Worm (Caenorhabditis elegans) whole organism, L3 larva: ENCODE measurements around the gene sec-16A.2.

ENCODE experiments used
- aly-2 ChIP-seq: fragments of 150-350 bp; optimal IDR thresholded peaks from 2 replicates; lab custom pipeline; 2014; ENCODE audit warnings: missing biosample characterization, missing genetic modification characterization
- ceh-82 ChIP-seq: fragments of 150-350 bp; optimal IDR thresholded peaks from 2 replicates; lab custom pipeline; 2014; ENCODE audit warnings: missing biosample characterization, missing genetic modification characterization
- daf-12 ChIP-seq: fragments of 150-350 bp; optimal IDR thresholded peaks from 2 replicates; lab custom pipeline; 2014; ENCODE audit warnings: missing biosample characterization, missing genetic modification reagents, missing genetic modification characterization
- elt-2 ChIP-seq: sonication (generic microtip); optimal IDR thresholded peaks from 2 replicates; lab custom pipeline; 2016; ENCODE audit warnings: missing genetic modification reagents, mild to moderate bottlenecking, missing genetic modification characterization, missing compliant biosample characterization
- fkh-10 ChIP-seq: sonication (generic microtip); optimal IDR thresholded peaks from 2 replicates; lab custom pipeline; 2017; ENCODE audit warnings: missing biosample characterization, missing genetic modification reagents, missing genetic modification characterization
- lin-39 ChIP-seq: fragments of 150-350 bp; optimal IDR thresholded peaks from 2 replicates; lab custom pipeline; 2018; ENCODE audit warnings: missing biosample characterization, missing genetic modification reagents, missing genetic modification characterization
- mdl-1 ChIP-seq: fragments of 150-350 bp; optimal IDR thresholded peaks from 2 replicates; lab custom pipeline; 2014; ENCODE audit warnings: missing biosample characterization, missing genetic modification characterization
- nhr-237 ChIP-seq: fragments of 150-350 bp; optimal IDR thresholded peaks from 2 replicates; lab custom pipeline; 2014; ENCODE audit warnings: missing biosample characterization, missing genetic modification characterization
- nhr-77 ChIP-seq: fragments of 150-350 bp; optimal IDR thresholded peaks from 2 replicates; lab custom pipeline; 2014; ENCODE audit warnings: missing biosample characterization, missing genetic modification characterization
- snpc-4 ChIP-seq: fragments of 150-350 bp; optimal IDR thresholded peaks from 2 replicates; lab custom pipeline; 2014; ENCODE audit warnings: missing biosample characterization, missing genetic modification characterization
- unc-39 ChIP-seq: sonication (generic microtip); optimal IDR thresholded peaks from 4 replicates; lab custom pipeline; 2017; ENCODE audit warnings: missing biosample characterization, missing genetic modification characterization
- zag-1 ChIP-seq: fragments of 150-350 bp; optimal IDR thresholded peaks from 2 replicates; lab custom pipeline; 2014; ENCODE audit warnings: missing biosample characterization, missing genetic modification characterization
- ztf-11 ChIP-seq: fragments of 150-350 bp; optimal IDR thresholded peaks from 2 replicates; lab custom pipeline; 2014; ENCODE audit warnings: missing biosample characterization, missing genetic modification characterization
- ztf-4 ChIP-seq: fragments of 150-350 bp; optimal IDR thresholded peaks from 2 replicates; lab custom pipeline; 2014; ENCODE audit warnings: missing biosample characterization, missing genetic modification characterization

ce11 chrX:8284003-8284402 is 3.0 kb upstream of the sec-16A.2 start:
- TF ChIP-seq ceh-82 (tag; lab: Kevin White, UChicago), result no peak
- TF ChIP-seq nhr-77 (tag; lab: Kevin White, UChicago), result no peak
- TF ChIP-seq nhr-237 (tag; lab: Kevin White, UChicago), result no peak
- TF ChIP-seq snpc-4, result no peak
- TF ChIP-seq elt-2 (tag; lab: Kevin White, UChicago), result no peak
- no peak for TF ChIP-seq ztf-11
- TF ChIP-seq daf-12 (tag; lab: Kevin White, UChicago), result no peak
- TF ChIP-seq zag-1 (tag; lab: Kevin White, UChicago), result no peak
- no peak for TF ChIP-seq ztf-4
- TF ChIP-seq lin-39 (tag; lab: Kevin White, UChicago), result no peak
- TF ChIP-seq unc-39, result no peak
- no peak for TF ChIP-seq fkh-10 (GFP tag; lab: Kevin White, UChicago)
- TF ChIP-seq aly-2 (tag; lab: Kevin White, UChicago), result no peak
- TF ChIP-seq mdl-1 (tag; lab: Kevin White, UChicago), result no peak
